Worm (Caenorhabditis elegans) whole organism, young adult: Measurements from ENCODE around the gene ZK112.4.

ENCODE experiments used
- B0261.1 ChIP-seq: sonication (generic microtip); optimal IDR thresholded peaks from 2 replicates; lab custom pipeline; 2016; ENCODE audit warnings: mild to moderate bottlenecking, missing genetic modification characterization, moderate library complexity, missing compliant biosample characterization
- D2030.7 ChIP-seq: fragments of 200-800 bp; sonication (Bioruptor generic); IDR thresholded peaks from 2 replicates; pipeline ENCODE4 v1.3.6; 2022; ENCODE audit warnings: missing genetic modification reagents, missing genetic modification characterization, missing compliant biosample characterization
- ceh-91 ChIP-seq: fragments of 200-800 bp; sonication (Bioruptor generic); IDR thresholded peaks from 2 replicates; pipeline ENCODE4 v1.3.6; 2022; ENCODE audit warnings: missing genetic modification reagents, missing genetic modification characterization, missing compliant biosample characterization
- die-1 ChIP-seq: sonication (generic microtip); optimal IDR thresholded peaks from 2 replicates; lab custom pipeline; 2016; ENCODE audit warnings: missing genotype, mild to moderate bottlenecking, missing genetic modification characterization, missing compliant biosample characterization
- dpff-1 ChIP-seq: sonication (generic microtip); optimal IDR thresholded peaks from 2 replicates; lab custom pipeline; 2017; ENCODE audit warnings: mild to moderate bottlenecking, missing genetic modification characterization, missing compliant biosample characterization
- ets-4 ChIP-seq: fragments of 200-800 bp; sonication (Bioruptor generic); optimal IDR thresholded peaks from 2 replicates; lab custom pipeline; 2018; ENCODE audit warnings: mild to moderate bottlenecking, missing genetic modification characterization, missing compliant biosample characterization
- let-607 ChIP-seq, 2 experiments: fragments of 200-800 bp in 1 of 2; sonication (Bioruptor generic) in 1 of 2; sonication (generic microtip) in 1 of 2; optimal IDR thresholded peaks; 2 replicates each; lab custom pipeline; 2016 to 2018; ENCODE audit warnings: mild to moderate bottlenecking in 2 of 2, missing compliant biosample characterization in 2 of 2, missing genetic modification characterization in 2 of 2, moderate library complexity in 2 of 2, missing genotype in 1 of 2
- lin-35 ChIP-seq, 3 experiments: fragments of 150-350 bp in 2 of 3; sonication (generic microtip) in 1 of 3; optimal IDR thresholded peaks; 2 replicates each; lab custom pipeline; 2014 to 2018; ENCODE audit warnings: missing biosample characterization in 3 of 3, missing genetic modification characterization in 3 of 3, missing genetic modification reagents in 3 of 3
- rpc-1 ChIP-seq, 2 experiments: fragments of 150-350 bp in 1 of 2; sonication (generic microtip) in 1 of 2; optimal IDR thresholded peaks; 2 replicates each; lab custom pipeline; 2014 to 2018; ENCODE audit warnings: missing biosample characterization in 1 of 2, missing genetic modification characterization in 1 of 2, missing genetic modification reagents in 1 of 2, missing genotype in 1 of 2
- unc-62 ChIP-seq: fragments of 150-350 bp; optimal IDR thresholded peaks from 2 replicates; lab custom pipeline; 2014; ENCODE audit warnings: missing biosample characterization, missing genetic modification reagents, missing genetic modification characterization
- ztf-26 ChIP-seq: sonication (generic microtip); optimal IDR thresholded peaks from 2 replicates; lab custom pipeline; 2017; ENCODE audit warnings: missing genetic modification characterization, missing compliant biosample characterization

- TF ChIP-seq D2030.7 (GFP tag; lab: Robert Waterston, UW) (no peak), unc-62 (GFP tag; lab: Kevin White, UChicago) (no peak), B0261.1 (no peak), dpff-1 (tag; lab: Kevin White, UChicago) (no peak), lin-35 (GFP tag; optimal IDR thresholded peaks at IDR 0.05; lab: Kevin White, UChicago) (no peak), ceh-91 (GFP tag; lab: Robert Waterston, UW) (no peak), die-1 (no peak), ets-4 (GFP tag; lab: Kevin White, UChicago) (no peak), rpc-1 (optimal IDR thresholded peaks at IDR 0.05; lab: Kevin White, UChicago) (no peak), rpc-1 (tag; optimal IDR thresholded peaks at IDR 0.05; lab: Kevin White, UChicago) (no peak), ztf-26 (tag; lab: Kevin White, UChicago) (no peak), let-607 (tag; optimal IDR thresholded peaks at IDR 0.05; lab: Kevin White, UChicago) (peak; percentile 14 to 67)
These were observed 520 bp upstream of the ZK112.4 start for ce11 chrIII:7730331-7730730.
